Worm (Caenorhabditis elegans) whole organism, L4 larva: ENCODE data around the gene cpg-2.

ENCODE experiments used
- F49E8.2 ChIP-seq: sonication (generic microtip); optimal IDR thresholded peaks from 2 replicates; lab custom pipeline; 2016; ENCODE audit warnings: missing compliant biosample characterization, mild to moderate bottlenecking, missing genetic modification characterization, borderline replicate concordance
- T20F7.1 ChIP-seq: fragments of 200-800 bp; sonication (Bioruptor generic); optimal IDR thresholded peaks from 2 replicates; lab custom pipeline; 2018; ENCODE audit warnings: mild to moderate bottlenecking, missing genetic modification characterization, missing compliant biosample characterization
- Y5F2A.4 ChIP-seq: fragments of 200-800 bp; sonication (Bioruptor generic); optimal IDR thresholded peaks from 2 replicates; lab custom pipeline; 2018; ENCODE audit warnings: mild to moderate bottlenecking, missing genetic modification characterization, missing compliant biosample characterization
- ZK337.2 ChIP-seq: fragments of 200-800 bp; sonication (Bioruptor generic); IDR thresholded peaks from 2 replicates; pipeline ENCODE4 v1.3.6; 2022; ENCODE audit warnings: missing genetic modification reagents, missing genetic modification characterization, missing compliant biosample characterization
- aly-2 ChIP-seq: sonication (generic microtip); optimal IDR thresholded peaks from 2 replicates; lab custom pipeline; 2018; ENCODE audit warnings: missing biosample characterization, missing genetic modification characterization
- ama-1 ChIP-seq: fragments of 150-350 bp; optimal IDR thresholded peaks from 2 replicates; lab custom pipeline; 2014; ENCODE audit warnings: inconsistent platforms, mixed read lengths
- arid-1 ChIP-seq: fragments of 200-800 bp; sonication (Bioruptor generic); conservative IDR thresholded peaks from 2 replicates; pipeline ENCODE4 v1.3.6; 2022; ENCODE audit warnings: missing genetic modification reagents, missing genetic modification characterization, missing compliant biosample characterization
- ceh-44 ChIP-seq: fragments of 200-800 bp; sonication (Bioruptor generic); IDR thresholded peaks from 2 replicates; pipeline ENCODE4 v1.3.6; 2022; ENCODE audit warnings: missing genetic modification reagents, missing genetic modification characterization, missing compliant biosample characterization
- daf-16 ChIP-seq, 3 experiments: sonication (generic microtip); optimal IDR thresholded peaks; 2 replicates each; lab custom pipeline; 2016 to 2017; ENCODE audit warnings: missing genetic modification characterization in 3 of 3, missing genetic modification reagents in 3 of 3, mild to moderate bottlenecking in 2 of 3, missing compliant biosample characterization in 2 of 3, missing biosample characterization in 1 of 3, moderate library complexity in 1 of 3
- dmd-6 ChIP-seq: fragments of 200-800 bp; sonication (Bioruptor generic); IDR thresholded peaks from 2 replicates; pipeline ENCODE4 v1.3.6; 2022; ENCODE audit warnings: missing genetic modification reagents, missing genetic modification characterization, missing compliant biosample characterization
- duxl-1 ChIP-seq: sonication (generic microtip); optimal IDR thresholded peaks from 2 replicates; lab custom pipeline; 2016; ENCODE audit warnings: mild to moderate bottlenecking, missing genetic modification characterization, moderate library complexity, missing compliant biosample characterization; ENCODE audit not compliant: poor library complexity
- dve-1 ChIP-seq: sonication (generic microtip); optimal IDR thresholded peaks from 2 replicates; lab custom pipeline; 2017; ENCODE audit warnings: antibody characterized with exemption, mild to moderate bottlenecking, missing genetic modification characterization, missing compliant biosample characterization; ENCODE audit not compliant: insufficient read depth
- gei-8 ChIP-seq: fragments of 200-800 bp; sonication (Bioruptor generic); optimal IDR thresholded peaks from 2 replicates; lab custom pipeline; 2018; ENCODE audit warnings: mild to moderate bottlenecking, missing genetic modification characterization, missing compliant biosample characterization
- hlh-11 ChIP-seq: fragments of 200-800 bp; sonication (Bioruptor generic); optimal IDR thresholded peaks from 2 replicates; lab custom pipeline; 2018; ENCODE audit warnings: mild to moderate bottlenecking, missing genetic modification characterization, missing compliant biosample characterization
- hlh-30 ChIP-seq: sonication (generic microtip); optimal IDR thresholded peaks from 2 replicates; lab custom pipeline; 2017; ENCODE audit warnings: antibody characterized with exemption, mild to moderate bottlenecking, missing genetic modification characterization, missing compliant biosample characterization; ENCODE audit not compliant: insufficient read depth
- lin-29 ChIP-seq: fragments of 200-800 bp; sonication (Bioruptor generic); IDR thresholded peaks from 2 replicates; pipeline ENCODE4 v1.3.6; 2022; ENCODE audit warnings: missing genetic modification reagents, missing genetic modification characterization, missing compliant biosample characterization
- lin-38 ChIP-seq: fragments of 200-800 bp; sonication (Bioruptor generic); IDR thresholded peaks from 2 replicates; pipeline ENCODE4 v1.3.6; 2022; ENCODE audit warnings: missing genetic modification reagents, missing genetic modification characterization, missing compliant biosample characterization
- lir-3 ChIP-seq: sonication (generic microtip); optimal IDR thresholded peaks from 2 replicates; lab custom pipeline; 2016; ENCODE audit warnings: mild to moderate bottlenecking, missing genetic modification characterization, missing compliant biosample characterization
- lsy-2 ChIP-seq, 2 experiments: fragments of 150-350 bp in 1 of 2; sonication (generic microtip) in 1 of 2; optimal IDR thresholded peaks; 2 replicates each; lab custom pipeline; 2014 to 2017; ENCODE audit warnings: missing biosample characterization in 2 of 2, missing genetic modification characterization in 2 of 2
- madf-9 ChIP-seq: fragments of 200-800 bp; sonication (Bioruptor generic); conservative IDR thresholded peaks from 2 replicates; pipeline ENCODE4 v1.3.6; 2022; ENCODE audit warnings: missing genetic modification reagents, missing genetic modification characterization, missing compliant biosample characterization
- mdl-1 ChIP-seq, 2 experiments: fragments of 150-350 bp in 1 of 2; sonication (generic microtip) in 1 of 2; optimal IDR thresholded peaks; 2 replicates each; lab custom pipeline; 2014 to 2017; ENCODE audit warnings: missing biosample characterization in 2 of 2, missing genetic modification characterization in 2 of 2
- mdt-29 ChIP-seq: fragments of 200-800 bp; sonication (Bioruptor generic); IDR thresholded peaks from 2 replicates; pipeline ENCODE4 v1.3.6; 2022; ENCODE audit warnings: missing genetic modification reagents, missing genetic modification characterization, missing compliant biosample characterization
- mep-1 ChIP-seq: fragments of 150-350 bp; sonication (generic microtip); optimal IDR thresholded peaks from 3 replicates; lab custom pipeline; 2014; ENCODE audit warnings: missing biosample characterization, missing genetic modification characterization
- mes-2 ChIP-seq: sonication (generic microtip); optimal IDR thresholded peaks from 2 replicates; lab custom pipeline; 2016; ENCODE audit warnings: missing genotype, mild to moderate bottlenecking, missing genetic modification characterization, missing compliant biosample characterization; ENCODE audit not compliant: poor library complexity, severe bottlenecking
- mxl-2 ChIP-seq: fragments of 200-800 bp; sonication (Bioruptor generic); conservative IDR thresholded peaks from 2 replicates; pipeline ENCODE4 v1.3.6; 2022; ENCODE audit warnings: missing genetic modification reagents, missing genetic modification characterization, missing compliant biosample characterization
- nhr-10 ChIP-seq: fragments of 150-350 bp; optimal IDR thresholded peaks from 2 replicates; lab custom pipeline; 2014; ENCODE audit warnings: missing biosample characterization, missing genetic modification characterization
- nhr-28 ChIP-seq: fragments of 150-350 bp; optimal IDR thresholded peaks from 2 replicates; lab custom pipeline; 2014; ENCODE audit warnings: missing biosample characterization, missing genetic modification characterization
- nhr-48 ChIP-seq: sonication (generic microtip); optimal IDR thresholded peaks from 2 replicates; lab custom pipeline; 2016; ENCODE audit warnings: mild to moderate bottlenecking, missing genetic modification characterization, missing compliant biosample characterization
- nhr-77 ChIP-seq: fragments of 150-350 bp; optimal IDR thresholded peaks from 2 replicates; lab custom pipeline; 2014; ENCODE audit warnings: missing biosample characterization, missing genetic modification characterization
- pha-4 ChIP-seq, 2 experiments: fragments of 150-350 bp in 1 of 2; fragments of 200-800 bp in 1 of 2; sonication (Bioruptor generic) in 1 of 2; IDR thresholded peaks in 1 of 2; optimal IDR thresholded peaks in 1 of 2; 2 replicates each; pipeline versions ENCODE4 v1.3.6 to Lab custom; 2014 to 2022; ENCODE audit warnings: missing genetic modification characterization in 2 of 2, missing genetic modification reagents in 2 of 2, missing biosample characterization in 1 of 2, missing compliant biosample characterization in 1 of 2
- pqm-1 ChIP-seq: sonication (generic microtip); optimal IDR thresholded peaks from 2 replicates; lab custom pipeline; 2017; ENCODE audit warnings: missing biosample characterization, missing genetic modification characterization
- rbr-2 ChIP-seq: sonication (generic microtip); optimal IDR thresholded peaks from 2 replicates; lab custom pipeline; 2016; ENCODE audit warnings: missing genotype, missing genetic modification characterization, missing compliant biosample characterization
- saeg-2 ChIP-seq: fragments of 200-800 bp; sonication (Bioruptor generic); IDR thresholded peaks from 2 replicates; pipeline ENCODE4 v1.3.6; 2022; ENCODE audit warnings: missing genetic modification reagents, missing genetic modification characterization, missing compliant biosample characterization
- snpc-4 ChIP-seq: fragments of 150-350 bp; optimal IDR thresholded peaks from 2 replicates; lab custom pipeline; 2014; ENCODE audit warnings: missing biosample characterization, missing genetic modification characterization
- spr-3 ChIP-seq: fragments of 200-800 bp; sonication (Bioruptor generic); optimal IDR thresholded peaks from 2 replicates; lab custom pipeline; 2018; ENCODE audit warnings: mild to moderate bottlenecking, missing genetic modification characterization, missing compliant biosample characterization
- zip-11 ChIP-seq: fragments of 200-800 bp; sonication (Bioruptor generic); IDR thresholded peaks from 2 replicates; pipeline ENCODE4 v1.3.6; 2022; ENCODE audit warnings: missing genetic modification characterization, missing compliant biosample characterization
- ztf-11 ChIP-seq: fragments of 150-350 bp; optimal IDR thresholded peaks from 2 replicates; lab custom pipeline; 2014; ENCODE audit warnings: missing biosample characterization, missing genetic modification characterization
- ztf-7 ChIP-seq: fragments of 150-350 bp; optimal IDR thresholded peaks from 2 replicates; lab custom pipeline; 2014; ENCODE audit warnings: missing biosample characterization, missing genetic modification characterization

Gene cpg-2

ce11 chrIII:7122860-7123259 is 19.1 kb upstream of the cpg-2 start, which contains the start of the genes B0280.9 and rpia-1 (continued):
- TF ChIP-seq snpc-4 (tag; lab: Kevin White, UChicago) = no peak
- no peak for TF ChIP-seq saeg-2 (GFP tag; lab: Robert Waterston, UW)
- TF ChIP-seq lir-3 (tag; lab: Kevin White, UChicago) = no peak
- no peak for TF ChIP-seq lin-29 (GFP tag; lab: Robert Waterston, UW)
- TF ChIP-seq hlh-30 (tag; lab: Kevin White, UChicago) = no peak
- no peak for TF ChIP-seq pha-4 (GFP tag; IDR thresholded peaks at IDR 0.05; lab: Robert Waterston, UW)
- TF ChIP-seq pha-4 (tag; optimal IDR thresholded peaks at IDR 0.05; lab: Kevin White, UChicago) = no peak
- TF ChIP-seq spr-3 = no peak
- TF ChIP-seq nhr-10 = peak; percentile 16
- TF ChIP-seq ztf-11 (tag; lab: Kevin White, UChicago) = no peak
- no peak for TF ChIP-seq madf-9 (GFP tag; lab: Robert Waterston, UW)
- peak; percentile 5 for TF ChIP-seq ztf-7
- no peak for TF ChIP-seq mdl-1 (tag; optimal IDR thresholded peaks at IDR 0.05; lab: Kevin White, UChicago)
- TF ChIP-seq lin-38 (GFP tag; lab: Robert Waterston, UW) = no peak
- TF ChIP-seq ZK337.2 (GFP tag; lab: Robert Waterston, UW) = no peak
- TF ChIP-seq aly-2 (tag; lab: Kevin White, UChicago) = no peak
- no peak for TF ChIP-seq rbr-2 (tag; lab: Kevin White, UChicago)

- TF ChIP-seq duxl-1 (tag; lab: Kevin White, UChicago) = peak; percentile 16
- TF ChIP-seq mep-1 (tag; lab: Kevin White, UChicago) = peak; percentile 40
- peak; percentile 59 for TF ChIP-seq ama-1
- TF ChIP-seq mxl-2 (GFP tag; lab: Robert Waterston, UW) = peak; percentile 96
- TF ChIP-seq zip-11 (GFP tag; lab: Robert Waterston, UW) = no peak
- peak; percentile 39 for TF ChIP-seq T20F7.1 (GFP tag; lab: Kevin White, UChicago)
- TF ChIP-seq gei-8 (GFP tag; lab: Kevin White, UChicago) = no peak
- peak; percentile 12 for TF ChIP-seq pqm-1 (tag; lab: Kevin White, UChicago)
- peak; percentile 41 for TF ChIP-seq nhr-48 (tag; lab: Kevin White, UChicago)
- peak; percentile 63 for TF ChIP-seq nhr-28 (tag; lab: Kevin White, UChicago)
- 0 out of 2 replicates have a peak, but pooled peaks have one; percentile 14 for TF ChIP-seq arid-1
- no peak for TF ChIP-seq Y5F2A.4 (GFP tag; lab: Kevin White, UChicago)
- TF ChIP-seq lsy-2 (tag; optimal IDR thresholded peaks at IDR 0.05; lab: Kevin White, UChicago) = peak in 1 of 2 experiments; percentile 66
- TF ChIP-seq nhr-10 = peak; percentile 33
- no peak for TF ChIP-seq ceh-44
- TF ChIP-seq ztf-7 = peak; percentile 31
- peak; percentile 29 for TF ChIP-seq nhr-77 (tag; lab: Kevin White, UChicago)
- peak; percentile 64 for TF ChIP-seq dve-1
- peak; percentile 27 for TF ChIP-seq hlh-11 (tag; lab: Kevin White, UChicago)
- no peak for TF ChIP-seq mdt-29 (GFP tag; lab: Robert Waterston, UW)
- TF ChIP-seq mes-2 = peak; percentile 45
- peak; percentile 37 for TF ChIP-seq hlh-30 (tag; lab: Kevin White, UChicago)
- peak; percentile 55; the same call in 1 of the 2 replicates for TF ChIP-seq dmd-6 (GFP tag; lab: Robert Waterston, UW)
- TF ChIP-seq daf-16 (GFP tag; optimal IDR thresholded peaks at IDR 0.05; lab: Kevin White, UChicago) = no peak
- peak; percentile 61 for TF ChIP-seq daf-16 (tag; optimal IDR thresholded peaks at IDR 0.05; lab: Kevin White, UChicago)
- no peak for TF ChIP-seq F49E8.2 (tag; lab: Kevin White, UChicago)
Observed at ce11 chrIII:7120477-7120876, 16.7 kb upstream of the cpg-2 start.
